Fruit fly (Drosophila melanogaster) whole organism, pupa: ENCODE results near the gene CG18789.

ENCODE experiments used
- CG8301 ChIP-seq: fragments of 200-800 bp; sonication (Bioruptor generic); optimal IDR thresholded peaks from 2 replicates; lab custom pipeline; 2018; ENCODE audit warnings: missing biosample characterization, mild to moderate bottlenecking, missing genetic modification characterization
- CG9948 ChIP-seq: fragments of 200-800 bp; sonication (Bioruptor generic); optimal IDR thresholded peaks from 2 replicates; lab custom pipeline; 2018; ENCODE audit warnings: missing biosample characterization, mild to moderate bottlenecking, missing genetic modification characterization, moderate library complexity
- D1 ChIP-seq: fragments of 200-800 bp; sonication (Bioruptor generic); optimal IDR thresholded peaks from 2 replicates; lab custom pipeline; 2018; ENCODE audit warnings: missing biosample characterization, mild to moderate bottlenecking, missing genetic modification characterization, moderate library complexity
- gl ChIP-seq: fragments of 200-800 bp; sonication (Bioruptor generic); optimal IDR thresholded peaks from 2 replicates; lab custom pipeline; 2018; ENCODE audit warnings: missing biosample characterization, mild to moderate bottlenecking, missing genetic modification characterization
- rn ChIP-seq: fragments of 200-800 bp; sonication (Bioruptor generic); IDR thresholded peaks from 2 replicates; pipeline ENCODE4 v1.3.6; 2022; ENCODE audit warnings: missing biosample characterization, missing genetic modification characterization

dm6 chr2L:11955839-11956238 is 39.4 kb downstream of the CG18789 start:
- TF ChIP-seq rn (GFP tag; lab: Robert Waterston, UW) (no peak), gl (no peak), CG9948 (tag; lab: Kevin White, UChicago) (no peak), D1 (tag; lab: Kevin White, UChicago) (no peak), CG8301 (tag; lab: Kevin White, UChicago) (no peak)
